Worm (Caenorhabditis elegans) whole organism, dauer: ENCODE measurements around the gene T26H8.5.
"Not testable (repeated sequence)": the region's sequence is repeated elsewhere in the genome, so short reads cannot be mapped to it uniquely, and the experiment has no call there.

Experiments used
- unc-62 ChIP-seq: sonication (generic microtip); optimal IDR thresholded peaks from 2 replicates; lab custom pipeline; 2017; ENCODE audit warnings: missing biosample characterization, missing genetic modification reagents, missing genetic modification characterization

T26H8.5 gene

DNA sequence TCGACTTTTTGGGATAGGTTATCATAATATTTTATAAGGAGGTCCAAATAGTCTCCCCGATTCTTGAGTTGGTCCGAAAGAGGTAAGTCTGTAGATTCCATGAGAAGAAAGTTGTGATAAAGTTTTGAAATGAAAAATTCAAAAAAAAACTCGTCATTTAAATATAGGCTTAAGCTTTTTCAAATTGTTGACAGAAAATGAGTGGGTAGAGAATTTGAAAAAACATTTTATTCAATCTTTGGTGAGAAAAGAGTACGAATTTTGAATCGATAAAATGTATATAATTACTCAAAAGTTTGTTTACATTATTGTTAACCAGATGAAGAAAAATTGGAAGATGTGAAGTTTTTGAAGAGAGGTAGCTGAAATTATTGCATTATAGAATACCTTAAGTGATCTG lies at the start of gene T26H8.5:
T26H8.5 (minus strand) TSS at position 101 of the 400 bp plus-strand sequence.
- no peak for TF ChIP-seq unc-62

DNA sequence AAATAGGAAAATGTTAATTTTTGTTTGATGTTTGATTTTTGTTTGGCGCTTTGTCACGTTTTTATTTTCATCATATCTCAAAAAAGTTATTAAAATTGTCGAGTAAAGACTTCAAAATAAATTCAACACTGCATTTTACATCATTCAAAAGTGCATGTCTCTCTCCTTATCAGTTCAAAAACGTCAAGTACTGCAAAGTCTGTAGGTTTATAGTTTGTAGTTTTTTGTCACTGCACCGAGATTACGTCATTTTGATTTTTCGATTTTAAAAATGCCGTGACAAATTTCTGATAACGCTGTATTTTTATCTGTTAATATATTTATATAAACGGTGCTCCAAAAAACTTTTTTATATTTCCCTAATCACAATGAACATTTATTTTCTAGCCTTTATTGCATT lies 49.2 kb upstream of the T26H8.5 start, which contains the start of gene C29F3.7:
C29F3.7 (plus strand) TSS at position 254 of the 400 bp plus-strand sequence.
- no peak for TF ChIP-seq unc-62

- no peak for TF ChIP-seq unc-62
Measured at ce11 chrV:15352376-15352775, 47.0 kb upstream of the T26H8.5 start, which contains the start of gene srx-58. srx-58 (plus strand) TSS chrV:15352676.

DNA sequence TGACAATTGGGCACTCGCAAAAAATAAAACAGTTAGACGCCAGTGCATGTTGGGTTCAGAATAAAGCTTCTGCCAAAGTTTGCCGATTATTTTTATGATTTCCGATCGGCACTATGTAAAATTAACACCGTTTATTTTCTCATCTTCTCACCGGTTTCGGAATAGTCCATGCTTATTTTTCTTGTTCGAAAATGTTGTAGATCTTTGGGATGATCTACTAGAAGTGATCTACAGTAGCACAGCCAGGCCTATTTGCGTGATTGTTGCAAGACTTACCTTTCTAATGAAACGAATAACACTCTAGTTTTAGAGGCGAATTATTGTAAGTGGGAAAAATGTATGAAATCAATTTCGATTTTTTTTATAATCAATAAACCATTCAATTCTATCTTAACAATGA lies 45.2 kb upstream of the T26H8.5 start, which contains the start of gene clec-231:
clec-231 (minus strand) TSS at position 101 of the 400 bp plus-strand sequence.
- TF ChIP-seq unc-62: no peak

ce11 chrV:15349044-15349443 lies 43.6 kb upstream of the T26H8.5 start, which contains the start of gene clec-230:
clec-230 (minus strand) TSS chrV:15349144.
- TF ChIP-seq unc-62: no peak

ce11 chrV:15347292-15347691 lies 41.9 kb upstream of the T26H8.5 start, which contains the start of gene C29F3.3:
C29F3.3 (minus strand) TSS chrV:15347392.
- no peak for TF ChIP-seq unc-62

DNA sequence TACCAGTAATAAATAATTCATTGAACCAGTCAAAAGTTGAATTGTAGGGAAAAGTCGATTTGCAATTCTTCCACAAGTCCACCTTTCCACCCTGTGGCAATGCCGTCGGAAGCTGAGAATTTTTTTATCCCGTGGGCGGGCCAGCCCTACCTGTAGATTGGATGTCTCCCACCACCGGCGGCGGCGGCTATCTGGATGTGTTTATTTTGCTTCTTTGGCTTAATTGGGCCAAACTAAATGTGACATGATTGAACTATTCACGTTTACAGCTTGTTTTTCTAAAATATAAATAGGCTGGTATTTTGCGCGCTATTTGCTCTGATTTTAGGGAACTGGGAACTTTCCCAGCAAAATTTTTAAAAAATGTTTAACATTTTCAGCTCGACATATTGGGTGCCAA lies 39.1 kb upstream of the T26H8.5 start, which contains the start of gene wrt-8:
wrt-8 (minus strand) TSS at position 101 of the 400 bp plus-strand sequence.
- no peak for TF ChIP-seq unc-62

- TF ChIP-seq unc-62: no peak
Measured at ce11 chrV:15341404-15341803, 36.0 kb upstream of the T26H8.5 start, which contains the start of gene clec-229. clec-229 (minus strand) TSS chrV:15341504.

DNA sequence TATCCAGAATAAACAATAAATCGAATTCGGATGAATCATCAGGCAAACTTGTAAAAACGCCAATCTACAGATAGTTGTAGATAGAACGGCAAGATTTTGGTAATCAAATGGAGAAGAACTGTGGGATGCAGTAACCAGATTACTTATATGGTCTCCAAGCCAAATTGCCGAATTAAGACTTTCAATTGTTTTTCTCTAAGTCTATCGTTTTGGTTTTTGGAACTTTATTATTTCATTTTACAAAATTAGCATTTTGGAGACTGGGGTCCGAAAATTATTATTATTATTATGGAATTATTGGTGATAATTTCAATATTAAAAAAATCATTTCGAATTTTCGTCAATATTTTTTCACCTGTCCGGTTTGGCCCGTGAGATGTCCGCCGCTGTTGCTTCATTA lies 34.0 kb upstream of the T26H8.5 start, which contains the start of gene clec-228:
clec-228 (minus strand) TSS at position 101 of the 400 bp plus-strand sequence.
- no peak for TF ChIP-seq unc-62

- no peak for TF ChIP-seq unc-62
Measured at ce11 chrV:15337405-15337804, 32.0 kb upstream of the T26H8.5 start, which contains the start of gene wrt-7. wrt-7 (minus strand) TSS chrV:15337505.

DNA sequence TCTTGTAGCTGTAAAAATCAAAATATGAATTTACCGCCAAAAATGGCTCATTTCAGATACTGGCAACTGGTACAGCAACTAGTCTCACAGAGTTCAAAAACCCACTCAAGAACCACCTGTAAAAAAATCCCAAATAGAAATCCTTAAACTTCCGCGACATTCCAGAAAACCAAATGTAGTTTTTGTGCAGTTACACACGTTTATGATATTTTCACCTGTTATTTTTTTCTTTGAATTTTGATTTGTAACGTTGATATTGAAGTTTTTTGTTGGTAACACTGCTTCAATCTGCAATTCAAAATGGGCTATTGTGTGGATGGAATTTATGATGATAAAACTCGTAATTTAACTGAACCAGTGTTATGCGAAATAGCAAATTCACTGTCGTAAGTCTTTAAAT lies 27.4 kb upstream of the T26H8.5 start, which contains the start of gene srw-113:
srw-113 (plus strand) TSS at position 301 of the 400 bp plus-strand sequence.
- no peak for TF ChIP-seq unc-62

DNA sequence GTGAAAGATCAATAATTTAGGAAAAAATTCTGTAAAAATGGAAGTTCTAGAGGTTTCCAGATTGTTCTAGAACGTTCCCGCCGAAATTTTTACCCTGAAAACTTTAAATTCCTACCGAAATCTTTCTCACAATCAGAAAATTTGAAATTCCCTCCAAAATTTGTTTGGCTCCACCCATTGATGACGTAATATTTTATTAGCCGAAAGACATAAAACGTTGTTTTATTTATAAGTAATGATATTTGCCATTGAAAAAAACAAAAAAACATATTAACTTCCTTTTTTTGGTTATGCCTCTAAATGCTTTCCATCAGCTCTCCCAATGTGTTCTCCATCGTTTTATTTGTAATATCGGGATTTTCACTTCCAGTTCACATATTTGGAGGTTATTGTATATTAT lies 24.9 kb upstream of the T26H8.5 start, which contains the start of gene srh-295:
srh-295 (plus strand) TSS at position 301 of the 400 bp plus-strand sequence.
- no peak for TF ChIP-seq unc-62

DNA sequence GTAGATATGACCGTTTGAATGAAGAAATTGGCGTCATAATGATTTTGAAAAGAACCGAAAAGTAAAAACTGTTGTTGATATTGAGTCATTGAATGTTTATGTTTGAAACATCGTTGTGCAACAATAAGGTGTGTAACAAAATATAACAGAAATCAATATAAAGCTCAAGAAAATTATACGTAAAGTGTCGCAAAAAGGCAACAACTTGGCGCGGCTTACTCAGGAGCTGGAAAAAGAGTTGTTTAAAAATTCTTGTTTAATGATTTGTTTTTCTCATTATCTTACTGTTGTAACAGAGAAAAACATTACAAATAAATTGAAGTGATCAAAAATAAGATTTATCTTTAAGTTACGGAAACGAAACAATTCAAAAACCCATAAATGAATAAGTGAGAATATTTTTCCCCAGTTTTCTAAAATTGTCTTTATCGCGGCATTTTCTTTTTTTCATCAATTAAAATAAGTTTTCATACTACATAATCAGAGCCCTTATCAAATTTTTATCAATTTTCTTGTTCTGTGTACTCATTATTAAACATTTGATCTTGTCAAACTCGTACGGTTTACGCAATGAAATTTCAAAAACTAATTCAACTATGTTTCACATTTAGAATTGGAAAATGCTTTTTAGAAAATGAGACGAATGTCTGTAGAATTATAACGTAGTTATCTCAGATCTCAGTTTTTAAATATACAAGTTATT lies 22.5 kb upstream of the T26H8.5 start, which contains the start of gene ZK1037.6:
ZK1037.6 (minus strand) TSS at position 51 of the 703 bp plus-strand sequence.
- no peak for TF ChIP-seq unc-62

ce11 chrV:15323417-15323816 lies 18.0 kb upstream of the T26H8.5 start:
- TF ChIP-seq unc-62: no peak

DNA sequence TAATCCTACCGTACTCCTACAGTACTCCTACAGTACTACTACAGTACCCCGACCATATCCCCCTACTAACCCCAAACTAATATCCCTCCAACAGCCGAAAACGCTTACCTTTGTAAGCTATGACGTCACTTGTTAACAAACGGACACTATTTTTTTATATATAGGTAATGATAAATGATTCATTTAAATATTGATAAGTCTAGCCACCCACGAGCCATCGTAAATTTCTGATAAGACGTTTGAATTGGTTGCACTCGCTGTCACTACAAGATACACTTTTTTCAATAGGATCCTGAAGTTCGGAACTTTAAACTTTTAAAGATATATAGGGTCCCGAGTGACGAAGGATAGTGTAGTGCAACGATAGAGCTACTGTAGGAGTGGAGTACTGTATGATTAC lies 17.3 kb upstream of the T26H8.5 start, which contains the start of gene nhr-247:
nhr-247 (plus strand) TSS at position 330 of the 400 bp plus-strand sequence.
- not testable (repeated sequence) for TF ChIP-seq unc-62

DNA sequence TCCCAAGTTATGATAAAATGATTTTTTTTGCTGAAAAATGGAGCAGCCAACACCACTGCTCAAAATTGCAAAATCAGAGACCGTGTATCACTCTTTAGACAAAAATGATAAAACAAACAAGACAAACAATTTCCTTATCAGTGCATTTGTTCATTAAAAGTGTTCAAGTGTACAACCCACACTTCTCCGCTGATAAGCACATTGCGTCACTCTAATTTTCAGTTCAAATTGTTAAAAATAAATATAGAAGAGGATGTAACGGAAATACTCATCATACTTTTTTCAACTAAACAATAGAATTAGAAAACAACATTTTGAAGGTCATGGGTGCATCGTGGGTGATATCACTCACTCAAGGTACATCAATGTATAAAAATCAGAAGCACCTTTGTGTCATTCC lies 13.2 kb upstream of the T26H8.5 start, which contains the start of gene nhr-291:
nhr-291 (plus strand) TSS at position 324 of the 400 bp plus-strand sequence.
- no peak for TF ChIP-seq unc-62

DNA sequence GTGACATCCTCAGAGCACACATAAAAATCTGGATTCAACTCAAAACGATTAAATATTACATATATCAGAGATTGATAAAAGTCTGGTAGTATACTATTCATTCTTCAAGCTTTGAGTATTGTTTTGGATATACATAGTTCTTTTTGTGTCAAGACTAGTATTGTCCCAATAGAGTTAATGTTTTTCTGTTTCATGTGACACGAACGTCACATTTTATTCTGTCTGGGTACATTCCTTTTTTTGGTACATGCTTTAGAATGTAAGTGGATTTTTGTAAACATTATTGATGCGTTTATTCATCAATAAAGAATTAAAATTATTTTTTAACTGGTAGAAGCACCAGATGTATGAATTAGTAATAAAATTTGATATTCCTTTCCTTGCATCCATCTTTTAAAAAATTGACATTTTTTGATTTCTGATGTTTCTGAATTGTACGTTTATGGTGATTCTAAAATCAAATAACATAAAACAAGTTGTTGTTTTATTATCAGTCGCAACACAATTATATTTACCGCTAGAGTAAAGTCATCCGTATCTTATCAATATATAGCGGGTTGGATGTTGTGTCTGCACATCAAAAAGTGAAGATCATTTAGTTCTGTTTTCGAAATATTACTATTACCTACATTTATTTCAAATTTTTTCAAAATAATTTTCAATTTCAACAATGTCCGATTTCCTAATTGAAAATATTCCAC lies 10.6 kb upstream of the T26H8.5 start, which contains the start of the genes srt-22 and nhr-246:
srt-22 (minus strand) TSS at position 101 of the 701 bp plus-strand sequence.
nhr-246 (plus strand) TSS at position 651 of the 701 bp plus-strand sequence.
- TF ChIP-seq unc-62: no peak
